Fruit fly (Drosophila melanogaster) S2 (cell line): ENCODE measurements around the gene Prosalpha6.

Experiments
- CG8478 ChIP-seq: fragments of >200 bp; optimal IDR thresholded peaks from 2 replicates; lab custom pipeline; 2018
- CTCF ChIP-seq, 2 experiments: fragments of >200 bp; optimal IDR thresholded peaks; 2 replicates each; lab custom pipeline; 2018

DNA sequence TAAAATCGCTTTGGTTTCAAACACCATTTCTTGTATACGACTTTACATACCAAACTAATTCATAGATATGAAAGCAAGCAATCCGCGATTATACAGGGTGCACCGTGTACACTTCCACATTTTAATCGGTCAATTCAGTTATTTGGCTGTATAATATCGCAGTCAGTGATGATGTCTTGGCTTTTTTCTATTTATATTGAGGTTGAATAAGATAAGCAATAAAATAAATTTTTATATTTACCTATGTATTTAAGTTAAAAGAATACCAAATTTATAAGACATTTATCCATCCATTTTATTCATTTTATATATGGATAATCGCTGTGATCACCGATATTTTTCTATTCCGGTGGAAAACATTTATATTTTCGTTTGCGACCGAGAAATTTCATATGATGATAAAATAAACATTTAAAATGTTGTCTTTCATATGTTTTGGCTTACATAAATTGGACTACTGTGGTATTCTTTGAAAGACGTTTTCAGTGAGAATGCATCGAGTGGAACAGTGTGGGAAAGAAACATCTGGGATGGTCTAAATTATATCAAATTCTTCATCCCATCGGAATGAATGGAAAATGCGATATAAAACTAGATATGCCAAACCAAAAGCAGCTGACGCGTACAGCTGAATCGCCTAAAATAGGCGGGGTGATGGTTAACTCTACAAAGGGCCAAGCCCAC is 5.7 kb downstream of the Prosalpha6 start, which contains the start of gene CG5708:
- TF ChIP-seq CG8478 (lab: Kevin White, UChicago) = no peak
- TF ChIP-seq CTCF (optimal IDR thresholded peaks at IDR 0.05; lab: Kevin White, UChicago) = no peak
